Fruit fly (Drosophila melanogaster) whole organism: ENCODE data around the gene Cpr65Ec.

Experiments used
- CG8478 ChIP-seq: fragments of >200 bp; optimal IDR thresholded peaks from 2 replicates; lab custom pipeline; 2018; ENCODE audit warnings: inconsistent platforms
- Dll ChIP-seq: fragments of >200 bp; optimal IDR thresholded peaks from 2 replicates; lab custom pipeline; 2017
- EcR ChIP-seq, 2 experiments: fragments of >200 bp; optimal IDR thresholded peaks; 2 replicates each; lab custom pipeline; 2017; ENCODE audit warnings: missing biosample characterization in 2 of 2, missing genetic modification characterization in 2 of 2, missing genetic modification reagents in 2 of 2
- pan ChIP-seq: fragments of >200 bp; optimal IDR thresholded peaks from 2 replicates; lab custom pipeline; 2017
- psq ChIP-seq: fragments of >200 bp; optimal IDR thresholded peaks from 2 replicates; lab custom pipeline; 2017
- usp ChIP-seq: fragments of >200 bp; optimal IDR thresholded peaks from 2 replicates; lab custom pipeline; 2017; ENCODE audit warnings: missing biosample characterization, missing genetic modification characterization, mixed read lengths

The Cpr65Ec gene

DNA sequence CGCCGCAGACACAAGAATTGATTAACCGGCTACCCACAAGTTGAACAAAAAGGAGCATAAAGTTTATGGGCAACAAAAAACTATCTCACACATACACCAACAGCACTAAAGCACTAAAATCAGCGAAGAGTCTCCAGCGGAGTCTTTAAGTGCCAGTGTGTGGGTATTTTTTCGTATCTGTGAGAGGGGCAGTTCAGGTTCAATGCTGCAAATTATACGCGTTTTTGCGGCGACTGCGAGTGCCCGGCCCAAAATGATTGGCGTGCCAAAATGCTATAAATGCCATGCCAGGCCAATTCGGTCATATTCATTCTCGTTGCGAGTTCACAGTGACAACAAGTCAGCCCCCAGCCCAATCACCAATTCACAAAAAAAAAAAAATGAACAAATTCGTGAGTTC, at the start of gene Cpr65Ec:
Gene Cpr65Ec (plus strand): TSS at position 301 of the 400 bp plus-strand sequence.
- TF ChIP-seq CG8478 (lab: Kevin White, UChicago) = no peak
- no peak for TF ChIP-seq Dll (lab: Kevin White, UChicago)
- TF ChIP-seq EcR (GFP tag; optimal IDR thresholded peaks at IDR 0.05; lab: Kevin White, UChicago) = no peak
- TF ChIP-seq psq = no peak
- no peak for TF ChIP-seq pan
- no peak for TF ChIP-seq usp (GFP tag; lab: Kevin White, UChicago)

DNA sequence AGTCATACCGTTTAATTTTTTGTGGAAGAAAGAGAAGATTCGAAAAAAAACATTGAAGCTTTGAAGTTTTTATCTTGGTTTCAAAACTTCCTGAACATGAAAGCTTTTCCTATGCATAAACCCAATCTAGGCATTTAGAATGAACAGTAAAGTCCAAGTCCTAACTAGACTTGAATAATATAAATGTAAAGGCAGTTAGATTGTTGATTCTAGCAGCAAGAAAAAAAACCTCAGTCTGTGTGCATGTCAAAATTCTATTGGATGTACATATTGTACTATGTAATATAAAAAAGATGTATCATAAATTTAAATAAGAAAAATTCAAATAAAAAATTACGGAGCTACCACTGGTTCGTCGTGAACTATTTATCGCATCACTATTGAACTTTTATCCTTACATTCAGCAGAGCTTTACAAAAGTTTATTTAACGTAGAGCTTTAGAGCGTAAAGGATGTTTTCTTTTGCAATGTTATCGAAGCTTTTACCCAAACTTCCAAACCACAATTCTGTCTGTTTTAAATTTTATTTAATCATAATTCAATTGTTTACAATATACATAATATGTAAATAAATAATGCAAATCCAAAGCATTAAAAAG, 34.5 kb upstream of the Cpr65Ec start:
- TF ChIP-seq Dll (lab: Kevin White, UChicago) (no peak), usp (GFP tag; lab: Kevin White, UChicago) (no peak), CG8478 (lab: Kevin White, UChicago) (no peak), pan (no peak), EcR (GFP tag; optimal IDR thresholded peaks at IDR 0.05; lab: Kevin White, UChicago) (no peak), psq (no peak)

DNA sequence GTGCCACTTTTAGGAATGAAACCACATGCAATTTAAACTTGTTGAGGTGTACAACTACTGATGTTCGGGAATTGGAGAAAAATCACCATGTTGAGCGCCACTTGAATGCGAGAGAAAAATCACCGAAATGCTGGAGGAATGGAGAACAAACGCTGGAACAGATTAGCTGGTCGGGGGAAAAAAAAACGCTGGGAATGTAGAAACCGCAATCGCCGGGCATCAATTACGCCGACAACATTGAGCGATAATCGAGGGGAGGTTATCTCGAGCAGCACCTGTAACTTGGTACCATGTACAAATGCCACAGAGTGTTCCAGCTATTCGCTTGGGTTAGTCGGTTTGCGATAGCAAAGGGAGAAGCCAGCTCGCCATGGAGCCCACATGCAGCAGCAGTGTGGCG, 27.0 kb upstream of the Cpr65Ec start, which contains the start of gene CG14823:
Gene CG14823 (plus strand): TSS at position 301 of the 400 bp plus-strand sequence.
- no peak for TF ChIP-seq psq
- no peak for TF ChIP-seq usp (GFP tag; lab: Kevin White, UChicago)
- no peak for TF ChIP-seq Dll (lab: Kevin White, UChicago)
- TF ChIP-seq EcR (GFP tag; optimal IDR thresholded peaks at IDR 0.05; lab: Kevin White, UChicago) = no peak
- TF ChIP-seq pan = no peak
- no peak for TF ChIP-seq CG8478 (lab: Kevin White, UChicago)

DNA sequence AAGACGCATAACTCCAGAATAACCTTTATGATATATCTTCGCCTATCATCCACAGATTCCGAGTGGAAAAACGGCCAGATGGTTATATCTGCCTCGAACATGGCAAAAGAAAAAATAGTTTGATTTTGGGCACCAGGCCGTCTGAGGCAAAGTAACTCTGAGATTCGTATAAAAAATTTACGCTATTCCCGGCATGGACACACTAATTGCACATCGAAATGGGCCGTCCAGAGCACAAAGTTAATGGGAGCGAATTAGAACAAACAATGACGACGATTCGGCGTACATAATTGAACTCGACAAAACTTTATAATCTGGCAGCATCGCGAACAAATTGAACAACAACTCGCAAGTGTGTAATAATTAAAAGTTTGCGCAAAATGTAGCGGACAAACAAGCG, 23.9 kb upstream of the Cpr65Ec start, which contains the start of gene CG32391:
Gene CG32391 (minus strand): TSS at position 101 of the 400 bp plus-strand sequence.
- TF ChIP-seq pan = no peak
- TF ChIP-seq Dll (lab: Kevin White, UChicago) = no peak
- no peak for TF ChIP-seq EcR (GFP tag; optimal IDR thresholded peaks at IDR 0.05; lab: Kevin White, UChicago)
- TF ChIP-seq psq = no peak
- no peak for TF ChIP-seq CG8478 (lab: Kevin White, UChicago)
- no peak for TF ChIP-seq usp (GFP tag; lab: Kevin White, UChicago)

DNA sequence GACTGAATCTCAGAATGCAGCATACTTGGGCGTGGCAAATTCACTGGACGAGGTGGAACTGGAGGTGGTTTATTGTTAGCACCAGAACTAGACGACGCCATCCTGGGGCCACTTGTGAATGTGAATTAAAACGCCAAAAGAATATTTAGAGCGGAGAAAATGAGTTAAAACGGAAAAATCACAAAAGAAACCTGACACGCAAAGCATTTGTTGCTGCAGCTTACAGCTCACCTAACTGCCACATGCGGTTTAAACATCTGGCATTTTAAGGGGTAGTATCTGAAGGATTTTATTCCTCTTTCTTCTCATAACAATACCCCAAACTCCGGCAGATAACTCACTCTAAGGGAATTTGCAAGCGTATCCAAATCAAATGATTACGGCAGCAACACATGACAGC, 17.9 kb upstream of the Cpr65Ec start, which contains the start of gene CG34030:
Gene CG34030 (minus strand): TSS at position 101 of the 400 bp plus-strand sequence.
- TF ChIP-seq EcR (GFP tag; optimal IDR thresholded peaks at IDR 0.05; lab: Kevin White, UChicago) (no peak), CG8478 (lab: Kevin White, UChicago) (no peak), usp (GFP tag; lab: Kevin White, UChicago) (no peak)

DNA sequence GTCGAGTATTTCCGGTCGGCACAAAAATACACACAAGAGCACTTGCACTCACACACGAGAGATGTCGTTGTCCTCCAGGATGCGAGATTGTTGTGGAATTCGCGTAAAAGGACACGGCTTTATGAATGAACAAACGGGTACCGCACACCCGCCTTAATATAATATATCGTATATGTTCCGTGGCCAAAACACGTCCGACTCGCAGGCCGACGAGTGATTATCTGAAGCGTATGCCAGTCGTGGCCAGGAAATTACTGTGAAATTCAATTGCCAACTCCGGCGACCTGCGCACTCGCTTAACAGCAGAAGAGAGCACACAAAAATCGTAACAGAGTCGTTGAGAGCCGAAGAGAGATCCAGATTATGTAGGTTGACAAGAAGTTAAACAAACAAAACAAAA, 15.7 kb upstream of the Cpr65Ec start, which contains the start of gene CG8641:
Gene CG8641 (minus strand): TSS at position 205 of the 400 bp plus-strand sequence.
- no peak for TF ChIP-seq usp (GFP tag; lab: Kevin White, UChicago)
- TF ChIP-seq EcR (GFP tag; optimal IDR thresholded peaks at IDR 0.05; lab: Kevin White, UChicago) = no peak
- TF ChIP-seq CG8478 (lab: Kevin White, UChicago) = no peak
- TF ChIP-seq Dll (lab: Kevin White, UChicago) = no peak

DNA sequence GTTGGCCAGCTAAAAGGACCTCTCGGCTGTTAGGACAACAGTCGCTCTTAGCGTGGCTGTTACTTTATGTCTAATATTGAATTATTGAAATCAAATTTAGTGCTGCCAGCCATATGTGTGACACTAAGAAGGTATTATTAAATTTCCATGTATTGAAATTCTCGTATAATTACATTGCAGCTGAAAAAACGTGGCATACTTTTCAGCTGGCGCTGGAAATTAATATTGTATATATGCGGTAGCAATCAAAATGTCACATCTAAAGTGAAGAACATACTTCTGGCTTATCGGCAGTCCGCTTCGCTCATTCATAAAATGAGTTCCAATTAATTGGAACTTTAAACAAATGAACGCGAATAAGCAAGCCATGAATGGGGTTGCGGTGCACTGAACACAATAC, 10.8 kb upstream of the Cpr65Ec start:
- TF ChIP-seq EcR (GFP tag; optimal IDR thresholded peaks at IDR 0.05; lab: Kevin White, UChicago) (no peak), usp (GFP tag; lab: Kevin White, UChicago) (no peak), pan (no peak), Dll (lab: Kevin White, UChicago) (no peak), CG8478 (lab: Kevin White, UChicago) (no peak), psq (no peak)

DNA sequence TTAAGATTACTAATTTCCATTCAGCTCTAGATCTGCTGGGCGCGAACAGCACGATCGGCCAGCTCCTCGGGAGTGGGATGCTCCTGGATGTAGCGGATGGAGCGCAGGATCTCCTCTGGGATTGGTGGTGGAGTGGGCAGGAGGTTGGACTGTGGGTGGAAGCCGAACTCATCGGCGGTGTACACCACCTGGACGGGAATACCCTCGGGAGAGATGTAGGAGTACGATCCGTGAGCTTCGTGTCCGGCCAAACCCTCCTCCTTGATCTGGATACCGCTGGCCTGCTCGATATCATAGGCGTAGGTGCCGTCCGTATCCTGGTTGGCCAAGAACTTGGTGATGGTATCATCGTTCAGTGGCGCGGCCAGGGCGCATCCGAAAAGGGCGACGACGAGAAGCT, 6.9 kb upstream of the Cpr65Ec start:
- TF ChIP-seq psq (no peak), CG8478 (lab: Kevin White, UChicago) (no peak), Dll (lab: Kevin White, UChicago) (no peak), usp (GFP tag; lab: Kevin White, UChicago) (no peak), pan (no peak), EcR (GFP tag; optimal IDR thresholded peaks at IDR 0.05; lab: Kevin White, UChicago) (no peak)

DNA sequence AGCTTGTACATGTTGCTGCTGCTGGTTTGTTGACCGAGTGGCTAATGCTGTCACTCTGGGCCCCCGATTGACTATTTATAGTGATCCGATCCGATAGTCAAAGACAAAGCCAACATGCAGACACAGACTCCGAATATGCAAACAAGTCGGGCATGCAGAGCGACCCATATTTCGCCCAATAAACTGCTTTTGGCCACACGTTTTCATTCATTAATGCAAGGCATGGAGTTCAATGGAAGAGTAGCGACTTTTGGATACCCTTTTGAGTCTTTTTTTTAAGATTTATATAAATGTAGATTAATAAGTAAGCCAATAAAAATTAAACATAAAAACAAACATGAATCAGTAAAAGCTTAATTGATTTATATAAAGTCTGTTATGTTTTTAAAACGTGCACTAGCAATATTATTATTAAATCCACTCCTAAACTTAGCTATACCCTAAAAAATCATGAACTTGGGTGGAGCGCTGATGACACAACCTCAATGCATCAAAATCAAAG, 6.4 kb upstream of the Cpr65Ec start, which contains the start of gene Cpr65Ea:
Gene Cpr65Ea (minus strand): TSS at position 51 of the 502 bp plus-strand sequence.
- TF ChIP-seq CG8478 (lab: Kevin White, UChicago) (no peak), pan (no peak), usp (GFP tag; lab: Kevin White, UChicago) (no peak), psq (no peak), EcR (GFP tag; optimal IDR thresholded peaks at IDR 0.05; lab: Kevin White, UChicago) (no peak), Dll (lab: Kevin White, UChicago) (no peak)

DNA sequence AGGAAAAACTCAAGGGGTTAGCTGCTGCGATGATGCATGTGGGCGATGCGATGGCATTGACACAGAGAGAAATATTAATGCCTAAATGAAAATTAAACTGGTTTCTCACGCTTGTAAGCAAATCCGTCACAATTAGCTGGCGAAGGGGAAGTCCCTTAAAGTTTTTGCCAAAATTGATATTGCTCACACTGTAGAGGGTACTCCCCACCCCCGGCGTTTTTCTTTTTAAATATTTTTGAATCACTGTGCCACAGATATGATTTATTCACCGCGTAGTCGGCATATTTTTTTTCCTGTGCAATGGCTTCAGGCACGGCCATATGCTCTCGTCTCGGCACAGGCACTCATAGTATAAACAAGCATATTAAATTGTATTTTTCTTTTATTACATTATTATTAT, 5.7 kb upstream of the Cpr65Ec start:
- TF ChIP-seq Dll (lab: Kevin White, UChicago) (no peak), psq (no peak), usp (GFP tag; lab: Kevin White, UChicago) (no peak), pan (no peak), CG8478 (lab: Kevin White, UChicago) (no peak), EcR (GFP tag; optimal IDR thresholded peaks at IDR 0.05; lab: Kevin White, UChicago) (no peak)

DNA sequence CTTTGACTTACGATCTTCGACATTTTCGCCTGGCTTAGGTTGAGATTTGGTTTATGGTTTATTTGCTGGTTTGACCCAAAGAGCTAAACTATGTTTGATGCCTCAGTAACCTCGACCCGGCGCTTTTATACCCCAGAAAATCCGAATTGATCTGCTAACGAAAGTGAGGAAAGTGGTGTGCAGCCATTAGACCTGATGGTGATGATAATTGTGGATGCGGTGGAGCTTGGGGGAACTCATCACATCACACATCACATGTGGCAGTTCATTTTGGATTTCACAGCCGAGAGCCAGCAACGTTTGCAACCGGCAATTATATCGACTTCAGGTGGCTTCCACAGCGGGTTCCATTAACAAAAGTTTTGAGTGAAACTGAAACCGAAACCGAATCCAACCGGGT, 4.3 kb upstream of the Cpr65Ec start, which contains the start of gene Cpr65Eb:
Gene Cpr65Eb (minus strand): TSS at position 101 of the 400 bp plus-strand sequence.
- TF ChIP-seq EcR (GFP tag; optimal IDR thresholded peaks at IDR 0.05; lab: Kevin White, UChicago) = no peak

DNA sequence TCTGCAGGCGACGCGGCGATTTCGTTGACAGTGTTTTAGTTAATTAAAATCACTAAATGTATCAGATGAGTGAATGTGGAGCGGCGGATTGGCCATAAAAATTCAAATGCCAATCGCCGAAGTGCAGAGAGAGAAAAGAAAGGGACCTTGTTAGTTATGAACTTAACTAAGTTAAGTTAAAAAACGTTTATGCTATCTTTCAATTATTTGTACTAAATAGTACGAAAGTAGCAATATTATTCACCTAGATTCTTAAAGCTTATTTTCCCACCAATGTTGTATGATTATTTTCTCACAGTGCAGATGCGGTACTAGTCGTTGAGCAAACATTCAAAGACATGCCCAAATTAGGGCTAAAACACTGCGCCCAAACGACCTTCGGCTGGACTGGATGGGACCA, 2.2 kb upstream of the Cpr65Ec start:
- TF ChIP-seq psq (no peak), Dll (lab: Kevin White, UChicago) (no peak), usp (GFP tag; lab: Kevin White, UChicago) (no peak), CG8478 (lab: Kevin White, UChicago) (no peak)
